Fruit fly (Drosophila melanogaster): ENCODE results near the gene CG9922.

Gene CG9922

dm6 chr3R:14024187-14024918, 11.8 kb downstream of the CG9922 start (continued):
- no peak for TF ChIP-seq Oaz (GFP tag; IDR thresholded peaks at IDR 0.05)
- no peak for TF ChIP-seq CG1024 (GFP tag; IDR thresholded peaks at IDR 0.05)
- TF ChIP-seq CG10654 (GFP tag; optimal IDR thresholded peaks at IDR 0.05), result no peak
- TF ChIP-seq CG7928 (GFP tag; optimal IDR thresholded peaks at IDR 0.05), result no peak
- TF ChIP-seq lilli (GFP tag; optimal IDR thresholded peaks at IDR 0.05), result no peak
- TF ChIP-seq CG42726 (GFP tag; IDR thresholded peaks at IDR 0.05; ENCODE audit: partially characterized antibody), result no peak
- TF ChIP-seq Taf1 (GFP tag; IDR thresholded peaks at IDR 0.05), result no peak
- TF ChIP-seq al (GFP tag; IDR thresholded peaks at IDR 0.05), result no peak
- TF ChIP-seq toy (GFP tag; IDR thresholded peaks at IDR 0.05), result no peak
- no peak for TF ChIP-seq CG15073 (GFP tag; optimal IDR thresholded peaks at IDR 0.05)
- TF ChIP-seq aop (GFP tag; IDR thresholded peaks at IDR 0.05), result no peak
- TF ChIP-seq sens-2 (GFP tag; IDR thresholded peaks at IDR 0.05), result no peak
- no peak for TF ChIP-seq tup (GFP tag; optimal IDR thresholded peaks at IDR 0.05)
- TF ChIP-seq pho (GFP tag; optimal IDR thresholded peaks at IDR 0.05), result no peak
- TF ChIP-seq Spps (tag; optimal IDR thresholded peaks at IDR 0.05), result no peak
- TF ChIP-seq Trl (optimal IDR thresholded peaks at IDR 0.05), result no peak
- TF ChIP-seq Trl (GFP tag; optimal IDR thresholded peaks at IDR 0.05), result no peak
- no peak for TF ChIP-seq HLHmδ (GFP tag; optimal IDR thresholded peaks at IDR 0.05)
- TF ChIP-seq CG4282 (GFP tag; optimal IDR thresholded peaks at IDR 0.05), result no peak
- peak; percentile 72 for TF ChIP-seq CG17385 (GFP tag; optimal IDR thresholded peaks at IDR 0.05)
- no peak; the same call in 2 of the 3 replicates for TF ChIP-seq CG2199 (GFP tag; IDR thresholded peaks at IDR 0.05)
- no peak for TF ChIP-seq CG12769 (tag; optimal IDR thresholded peaks at IDR 0.05)
- TF ChIP-seq CG3065 (GFP tag; optimal IDR thresholded peaks at IDR 0.05), result no peak
- no peak for TF ChIP-seq Bteb2 (GFP tag; optimal IDR thresholded peaks at IDR 0.05)
- TF ChIP-seq vnd (GFP tag; IDR thresholded peaks at IDR 0.05; ENCODE audit: partially characterized antibody), result no peak
- TF ChIP-seq CG2889 (GFP tag; IDR thresholded peaks at IDR 0.05), result no peak
- no peak for TF ChIP-seq CG18262 (tag; optimal IDR thresholded peaks at IDR 0.05)
- peak; percentile 16 for TF ChIP-seq Deaf1 (tag; optimal IDR thresholded peaks at IDR 0.05)
- TF ChIP-seq NfI (GFP tag; optimal IDR thresholded peaks at IDR 0.05), result no peak
- TF ChIP-seq usp (GFP tag; optimal IDR thresholded peaks at IDR 0.05), result no peak
- TF ChIP-seq D19A (tag; optimal IDR thresholded peaks at IDR 0.05), result no peak
- peak; percentile 61 for TF ChIP-seq Med (GFP tag)
- TF ChIP-seq insv (GFP tag; optimal IDR thresholded peaks at IDR 0.05), result no peak
- TF ChIP-seq sug (tag; optimal IDR thresholded peaks at IDR 0.05), result peak; percentile 47
- no peak for TF ChIP-seq en (GFP tag; optimal IDR thresholded peaks at IDR 0.05)
- peak; percentile 32 for TF ChIP-seq gro (GFP tag; optimal IDR thresholded peaks at IDR 0.05)
- TF ChIP-seq Dek (tag; optimal IDR thresholded peaks at IDR 0.05), result no peak
- TF ChIP-seq CG11085 (GFP tag; IDR thresholded peaks at IDR 0.05), result no peak
- TF ChIP-seq Dfd (GFP tag; optimal IDR thresholded peaks at IDR 0.05), result no peak
- TF ChIP-seq cad (GFP tag; optimal IDR thresholded peaks at IDR 0.05), result no peak
- no peak for TF ChIP-seq Xbp1 (GFP tag; optimal IDR thresholded peaks at IDR 0.05)
- no peak for TF ChIP-seq CG33557 (GFP tag; optimal IDR thresholded peaks at IDR 0.05)
- no peak for TF ChIP-seq tna (GFP tag; IDR thresholded peaks at IDR 0.05; ENCODE audit: partially characterized antibody)
- no peak for TF ChIP-seq CG3847 (GFP tag; IDR thresholded peaks at IDR 0.05)
- TF ChIP-seq CG14441 (GFP tag; IDR thresholded peaks at IDR 0.05), result no peak
- no peak for TF ChIP-seq CG13775 (GFP tag; optimal IDR thresholded peaks at IDR 0.05)
- TF ChIP-seq HmgZ (tag; optimal IDR thresholded peaks at IDR 0.05), result peak; percentile 4
- TF ChIP-seq Awh (GFP tag; IDR thresholded peaks at IDR 0.05), result no peak
- no peak for TF ChIP-seq eve (GFP tag; optimal IDR thresholded peaks at IDR 0.05)
- no peak for TF ChIP-seq vfl (GFP tag; optimal IDR thresholded peaks at IDR 0.05)
- TF ChIP-seq Gsc (GFP tag; IDR thresholded peaks at IDR 0.05), result no peak
- TF ChIP-seq Vsx1 (GFP tag; optimal IDR thresholded peaks at IDR 0.05), result no peak
